Fruit fly (Drosophila melanogaster) whole organism, embryonic: ENCODE measurements around the gene CG5326.

Experiments
- CG17568 ChIP-seq: fragments of 200-800 bp; sonication (Bioruptor generic); optimal IDR thresholded peaks from 2 replicates; lab custom pipeline; 2018; ENCODE audit warnings: missing biosample characterization, mild to moderate bottlenecking, missing genetic modification characterization, moderate library complexity
- CG2875 ChIP-seq: fragments of 200-800 bp; sonication (Bioruptor generic); optimal IDR thresholded peaks from 2 replicates; lab custom pipeline; 2017; ENCODE audit warnings: missing biosample characterization, mild to moderate bottlenecking, missing genetic modification characterization, missing genetic modification reagents

DNA sequence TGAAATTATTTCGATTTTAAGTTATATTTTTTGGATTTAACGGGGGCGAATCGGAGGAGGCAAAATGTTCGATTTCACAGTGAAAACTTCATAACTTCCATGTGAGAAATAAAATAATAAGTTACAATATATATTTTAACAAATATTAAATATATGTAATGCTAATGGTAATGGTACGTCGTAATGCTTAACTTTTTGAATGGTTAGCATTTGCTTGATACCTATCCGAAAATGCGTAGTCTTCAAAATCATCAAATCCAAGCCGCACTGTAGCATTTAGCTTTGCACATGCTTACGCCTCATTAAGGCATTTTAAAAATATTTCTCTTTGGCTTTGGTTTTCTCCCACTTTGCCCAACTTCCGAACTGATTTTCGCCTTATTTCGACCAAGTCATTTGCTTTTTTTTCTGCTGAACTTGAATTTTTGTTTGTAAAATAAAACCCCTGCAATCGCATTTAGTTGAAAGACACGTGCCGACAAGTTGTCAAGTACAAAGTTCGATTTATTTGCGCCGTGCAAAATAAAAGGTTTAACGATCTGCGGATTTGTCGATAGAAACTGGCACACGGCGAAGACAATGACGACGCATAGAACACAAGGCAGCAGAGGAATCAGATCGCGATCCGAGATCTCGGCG, 3.2 kb upstream of the CG5326 start:
- TF ChIP-seq CG2875 (no peak), CG17568 (GFP tag; lab: Kevin White, UChicago) (no peak)
